Fruit fly (Drosophila melanogaster) whole organism, embryonic: ENCODE results near the gene CG14664.

Source experiments
- ATbp ChIP-seq: fragments of 200-800 bp; sonication (Bioruptor generic); optimal IDR thresholded peaks from 2 replicates; lab custom pipeline; 2017; ENCODE audit warnings: missing biosample characterization, mild to moderate bottlenecking, missing genetic modification characterization, missing genetic modification reagents
- Awh ChIP-seq: fragments of 200-800 bp; sonication (Bioruptor generic); IDR thresholded peaks from 2 replicates; pipeline ENCODE4, ENCODE4 v1.3.6; 2022; ENCODE audit warnings: missing biosample characterization, missing genetic modification characterization
- CG1024 ChIP-seq: fragments of 200-800 bp; sonication (Bioruptor generic); IDR thresholded peaks from 2 replicates; pipeline ENCODE4 v1.3.6; 2022; ENCODE audit warnings: missing biosample characterization, missing genetic modification characterization
- CG12071 ChIP-seq: fragments of 200-800 bp; sonication (Bioruptor generic); optimal IDR thresholded peaks from 3 replicates; lab custom pipeline; 2018; ENCODE audit warnings: missing biosample characterization, mild to moderate bottlenecking, missing genetic modification characterization
- CG12769 ChIP-seq: fragments of 200-800 bp; sonication (Bioruptor generic); optimal IDR thresholded peaks from 2 replicates; lab custom pipeline; 2019; ENCODE audit warnings: missing biosample characterization, mild to moderate bottlenecking, missing genetic modification characterization, moderate library complexity
- CG1529 ChIP-seq: fragments of 200-800 bp; sonication (Bioruptor generic); optimal IDR thresholded peaks from 3 replicates; lab custom pipeline; 2018; ENCODE audit warnings: missing biosample characterization, missing genetic modification characterization
- CG15696 ChIP-seq: fragments of 200-800 bp; sonication (Bioruptor generic); optimal IDR thresholded peaks from 2 replicates; lab custom pipeline; 2019; ENCODE audit warnings: missing biosample characterization, mild to moderate bottlenecking, missing genetic modification characterization, moderate library complexity
- CG16815 ChIP-seq: fragments of 200-800 bp; sonication (Bioruptor generic); optimal IDR thresholded peaks from 3 replicates; lab custom pipeline; 2017; ENCODE audit warnings: missing biosample characterization, mild to moderate bottlenecking, missing genetic modification characterization
- CG17359 ChIP-seq: fragments of 200-800 bp; sonication (Bioruptor generic); optimal IDR thresholded peaks from 3 replicates; lab custom pipeline; 2018; ENCODE audit warnings: missing biosample characterization, mild to moderate bottlenecking, missing genetic modification characterization, moderate library complexity
- CG18476 ChIP-seq: fragments of 200-800 bp; sonication (Bioruptor generic); optimal IDR thresholded peaks from 2 replicates; lab custom pipeline; 2016; ENCODE audit warnings: missing biosample characterization, mild to moderate bottlenecking, missing genetic modification characterization
- CG18599 ChIP-seq: fragments of 200-800 bp; sonication (Bioruptor generic); optimal IDR thresholded peaks from 3 replicates; lab custom pipeline; 2017; ENCODE audit warnings: missing biosample characterization, missing genetic modification characterization, mild to moderate bottlenecking, moderate library complexity, missing genetic modification reagents
- CG18764 ChIP-seq: fragments of 200-800 bp; sonication (Bioruptor generic); optimal IDR thresholded peaks from 3 replicates; lab custom pipeline; 2016; ENCODE audit warnings: missing biosample characterization, missing genetic modification characterization
- CG2199 ChIP-seq: fragments of 200-800 bp; sonication (Bioruptor generic); IDR thresholded peaks from 3 replicates; pipeline ENCODE4 v1.3.6; 2022; ENCODE audit warnings: missing biosample characterization, missing genetic modification characterization
- CG2678 ChIP-seq: fragments of 200-800 bp; sonication (Bioruptor generic); optimal IDR thresholded peaks from 3 replicates; lab custom pipeline; 2019; ENCODE audit warnings: missing biosample characterization, mild to moderate bottlenecking, missing genetic modification characterization, moderate library complexity
- CG32532 ChIP-seq: fragments of 200-800 bp; sonication (Bioruptor generic); IDR thresholded peaks from 2 replicates; pipeline ENCODE4 v1.3.6; 2022; ENCODE audit warnings: missing biosample characterization, missing genetic modification characterization
- CG32767 ChIP-seq: fragments of 200-800 bp; sonication (Bioruptor generic); IDR thresholded peaks from 2 replicates; pipeline ENCODE4 v1.3.6; 2022; ENCODE audit warnings: missing biosample characterization, missing genetic modification characterization
- CG6854 ChIP-seq: fragments of 200-800 bp; sonication (Bioruptor generic); optimal IDR thresholded peaks from 3 replicates; lab custom pipeline; 2017; ENCODE audit warnings: missing biosample characterization, mild to moderate bottlenecking, missing genetic modification characterization
- CG7963 ChIP-seq: fragments of 200-800 bp; sonication (Bioruptor generic); IDR thresholded peaks from 3 replicates; pipeline ENCODE4 v1.3.6; 2022; ENCODE audit warnings: missing biosample characterization, missing genetic modification characterization; ENCODE audit not compliant: partially characterized antibody
- CG8388 ChIP-seq: fragments of 200-800 bp; sonication (Bioruptor generic); optimal IDR thresholded peaks from 2 replicates; lab custom pipeline; 2019; ENCODE audit warnings: missing biosample characterization, mild to moderate bottlenecking, missing genetic modification characterization, moderate library complexity
- CG9215 ChIP-seq: fragments of 200-800 bp; sonication (Bioruptor generic); IDR thresholded peaks from 2 replicates; pipeline ENCODE4 v1.3.6; 2022; ENCODE audit warnings: missing biosample characterization, missing genetic modification characterization
- CG9817 ChIP-seq: fragments of 200-800 bp; sonication (Bioruptor generic); optimal IDR thresholded peaks from 2 replicates; lab custom pipeline; 2018; ENCODE audit warnings: missing biosample characterization, mild to moderate bottlenecking, missing genetic modification characterization, moderate library complexity
- D19A ChIP-seq: fragments of 200-800 bp; optimal IDR thresholded peaks from 3 replicates; lab custom pipeline; 2019; ENCODE audit warnings: missing biosample characterization, mild to moderate bottlenecking, missing genetic modification characterization, moderate library complexity
- Elba2 ChIP-seq: fragments of 200-800 bp; sonication (Bioruptor generic); optimal IDR thresholded peaks from 3 replicates; lab custom pipeline; 2016; ENCODE audit warnings: missing biosample characterization, missing genetic modification characterization
- Ets65A ChIP-seq: fragments of 200-800 bp; sonication (Bioruptor generic); peaks from one replicate; lab custom pipeline; 2016; ENCODE audit warnings: missing biosample characterization, missing genetic modification characterization
- Fer1 ChIP-seq: fragments of 200-800 bp; sonication (Bioruptor generic); optimal IDR thresholded peaks from 2 replicates; lab custom pipeline; 2017; ENCODE audit warnings: missing biosample characterization, mild to moderate bottlenecking, missing genetic modification characterization
- Med ChIP-seq: fragments of 200-800 bp; sonication (Bioruptor generic); peaks from one replicate; lab custom pipeline; 2016; ENCODE audit warnings: missing biosample characterization, missing genetic modification characterization, mild to moderate bottlenecking, inconsistent platforms, moderate library complexity
- Scr ChIP-seq: fragments of 200-800 bp; sonication (Bioruptor generic); IDR thresholded peaks from 2 replicates; pipeline ENCODE4 v1.3.6; 2022; ENCODE audit warnings: missing biosample characterization, missing genetic modification characterization; ENCODE audit not compliant: partially characterized antibody
- chm ChIP-seq: fragments of 200-800 bp; sonication (Bioruptor generic); IDR thresholded peaks from 2 replicates; pipeline ENCODE4 v1.3.6; 2022; ENCODE audit warnings: missing biosample characterization, missing genetic modification characterization
- dan ChIP-seq: fragments of 200-800 bp; sonication (Bioruptor generic); IDR thresholded peaks from 2 replicates; pipeline ENCODE4 v1.3.6; 2022; ENCODE audit warnings: missing biosample characterization, missing genetic modification characterization
- eve ChIP-seq, 2 experiments: fragments of >200 bp; optimal IDR thresholded peaks; 2 replicates each; lab custom pipeline; 2017; ENCODE audit warnings: missing biosample characterization in 2 of 2, missing genetic modification characterization in 2 of 2
- fu2 ChIP-seq: fragments of 200-800 bp; sonication (Bioruptor generic); optimal IDR thresholded peaks from 2 replicates; lab custom pipeline; 2016; ENCODE audit warnings: missing biosample characterization, missing genetic modification characterization
- gce ChIP-seq: fragments of 200-800 bp; sonication (Bioruptor generic); IDR thresholded peaks from 3 replicates; pipeline ENCODE4 v1.3.6; 2022; ENCODE audit warnings: missing biosample characterization, missing genetic modification characterization
- grn ChIP-seq: fragments of 200-800 bp; sonication (Bioruptor generic); optimal IDR thresholded peaks from 3 replicates; lab custom pipeline; 2017; ENCODE audit warnings: missing biosample characterization, missing genetic modification characterization
- gsb-n ChIP-seq: fragments of 200-800 bp; sonication (Bioruptor generic); optimal IDR thresholded peaks from 3 replicates; lab custom pipeline; 2018; ENCODE audit warnings: missing biosample characterization, mild to moderate bottlenecking, missing genetic modification characterization
- jumu ChIP-seq: fragments of 200-800 bp; sonication (Bioruptor generic); optimal IDR thresholded peaks from 3 replicates; lab custom pipeline; 2016; ENCODE audit warnings: missing biosample characterization, missing genetic modification characterization
- kni ChIP-seq: fragments of 200-800 bp; sonication (Bioruptor generic); optimal IDR thresholded peaks from 3 replicates; lab custom pipeline; 2017; ENCODE audit warnings: mild to moderate bottlenecking, missing biosample characterization, missing genetic modification reagents, missing genetic modification characterization
- otp ChIP-seq: fragments of 200-800 bp; sonication (Bioruptor generic); IDR thresholded peaks from 3 replicates; pipeline ENCODE4, ENCODE4 v1.3.6; 2022; ENCODE audit warnings: missing biosample characterization, missing genetic modification characterization
- pita ChIP-seq: fragments of 200-800 bp; sonication (Bioruptor generic); optimal IDR thresholded peaks from 2 replicates; lab custom pipeline; 2017; ENCODE audit warnings: missing biosample characterization, mild to moderate bottlenecking, missing genetic modification characterization
- pros ChIP-seq: fragments of 200-800 bp; sonication (Bioruptor generic); optimal IDR thresholded peaks from 3 replicates; lab custom pipeline; 2019; ENCODE audit warnings: missing biosample characterization, mild to moderate bottlenecking, missing genetic modification characterization, moderate library complexity
- ranshi ChIP-seq: fragments of 200-800 bp; sonication (Bioruptor generic); IDR thresholded peaks from 2 replicates; pipeline ENCODE4 v1.3.6; 2022; ENCODE audit warnings: missing biosample characterization, missing genetic modification characterization
- sd ChIP-seq: fragments of 200-800 bp; sonication (Bioruptor generic); optimal IDR thresholded peaks from 3 replicates; lab custom pipeline; 2018; ENCODE audit warnings: missing biosample characterization, mild to moderate bottlenecking, missing genetic modification characterization, moderate library complexity
- sens ChIP-seq: fragments of 200-800 bp; sonication (Bioruptor generic); peaks from one replicate; lab custom pipeline; 2016; ENCODE audit warnings: missing biosample characterization, missing genetic modification characterization
- vvl ChIP-seq: fragments of 200-800 bp; sonication (Bioruptor generic); IDR thresholded peaks from 2 replicates; pipeline ENCODE4 v1.3.6; 2022; ENCODE audit warnings: missing biosample characterization, missing genetic modification characterization
- zen ChIP-seq: fragments of 200-800 bp; sonication (Bioruptor generic); optimal IDR thresholded peaks from 3 replicates; lab custom pipeline; 2018; ENCODE audit warnings: missing biosample characterization, mild to moderate bottlenecking, missing genetic modification characterization, moderate library complexity

The CG14664 gene

DNA sequence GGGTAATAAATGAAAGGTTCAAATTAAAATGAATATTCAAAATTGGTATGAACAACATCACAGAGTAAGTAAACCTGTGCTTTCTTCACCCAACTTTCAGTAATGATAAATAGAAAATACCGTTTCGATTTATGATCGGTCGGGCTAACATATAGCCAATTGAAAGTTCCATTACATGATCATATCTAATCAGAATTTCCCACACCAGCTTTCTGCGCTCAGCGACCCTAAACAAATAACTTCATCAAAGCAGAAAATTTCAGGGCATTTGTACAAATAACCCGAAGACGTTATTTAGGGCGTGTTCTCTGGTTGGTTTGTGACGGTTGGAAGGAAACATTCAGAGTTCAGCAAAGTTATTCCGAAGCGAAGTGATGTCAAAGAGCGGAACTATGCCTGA lies 20.1 kb upstream of the CG14664 start (continued):
- TF ChIP-seq CG9215 (GFP tag; lab: Robert Waterston, UW) (no peak), CG18476 (GFP tag; lab: Kevin White, UChicago) (no peak)

DNA sequence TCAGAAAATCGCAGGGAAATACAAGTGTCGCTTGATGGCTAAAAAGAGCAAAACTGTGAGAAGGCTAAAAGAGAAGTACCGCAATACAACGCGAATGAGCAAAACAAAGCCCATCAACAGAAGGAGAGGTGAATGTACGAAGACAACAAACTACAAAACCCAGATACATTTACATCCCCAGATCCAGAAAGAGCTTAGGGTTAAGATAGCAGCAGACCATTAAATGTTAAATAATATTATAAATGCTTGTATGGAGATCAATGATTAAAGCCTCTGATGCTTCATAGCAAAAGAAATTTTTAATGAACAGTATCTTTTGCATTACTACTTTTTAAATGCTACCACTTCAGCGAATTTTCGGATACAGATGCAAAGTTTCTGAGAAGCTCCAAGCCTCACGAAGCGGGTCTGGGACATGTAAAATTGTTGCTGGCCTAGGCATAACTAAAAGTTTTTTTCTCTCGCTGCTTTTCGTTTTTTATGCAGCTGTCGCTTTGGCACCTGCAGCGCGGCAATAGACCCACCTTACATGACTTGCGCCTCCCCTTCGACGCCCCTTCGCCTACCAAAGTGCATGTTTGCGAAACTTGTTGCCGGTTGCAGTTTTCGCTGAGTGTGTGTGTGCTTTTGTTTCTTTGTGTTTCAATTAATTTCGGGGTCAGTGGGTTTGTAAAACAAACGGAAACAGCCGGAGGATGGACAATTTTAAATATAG lies 18.5 kb upstream of the CG14664 start:
- TF ChIP-seq pita (GFP tag; lab: Kevin White, UChicago) = no peak
- peak; percentile 66 for TF ChIP-seq Ets65A (GFP tag; lab: Kevin White, UChicago)

- TF ChIP-seq grn (GFP tag; lab: Kevin White, UChicago) (peak; percentile 98), CG18764 (no peak), dan (no peak), CG7963 (GFP tag; lab: Robert Waterston, UW) (no peak), CG9817 (tag; lab: Kevin White, UChicago) (no peak), ATbp (peak; percentile 38), jumu (no peak), Med (GFP tag; lab: Kevin White, UChicago) (peak; percentile 69), eve (GFP tag; optimal IDR thresholded peaks at IDR 0.05; lab: Kevin White, UChicago) (peak in 1 of 2 experiments; percentile 11), CG2678 (tag; lab: Kevin White, UChicago) (peak; percentile 1), gsb-n (peak; percentile 28), gce (no peak), ranshi (GFP tag; lab: Robert Waterston, UW) (no peak; the same call in 1 of the 2 replicates), CG8388 (GFP tag; lab: Kevin White, UChicago) (no peak), Awh (peak; percentile 67; the same call in 1 of the 2 replicates), pros (GFP tag; lab: Kevin White, UChicago) (peak; percentile 30), CG18599 (peak; percentile 1), vvl (GFP tag; lab: Robert Waterston, UW) (no peak), zen (tag; lab: Kevin White, UChicago) (peak; percentile 36), fu2 (GFP tag; lab: Kevin White, UChicago) (no peak), CG15696 (tag; lab: Kevin White, UChicago) (no peak), CG12071 (GFP tag; lab: Kevin White, UChicago) (peak; percentile 37), CG32767 (no peak), kni (peak; percentile 34), D19A (tag; lab: Kevin White, UChicago) (no peak), chm (GFP tag; lab: Robert Waterston, UW) (peak; percentile 13; the same call in 1 of the 2 replicates), CG12769 (peak; percentile 18), CG1024 (no peak), otp (GFP tag; lab: Robert Waterston, UW) (0 out of 3 replicates have a peak, but pooled peaks have one; percentile 13), Elba2 (GFP tag; lab: Kevin White, UChicago) (no peak), Scr (GFP tag; lab: Robert Waterston, UW) (no peak), CG16815 (no peak), CG32532 (GFP tag; lab: Robert Waterston, UW) (0 out of 2 replicates have a peak, but pooled peaks have one; percentile 10), Fer1 (peak; percentile 9), CG6854 (no peak), Ets65A (GFP tag; lab: Kevin White, UChicago) (no peak), CG2199 (0 out of 3 replicates have a peak, but pooled peaks have one; percentile 47), sens (peak; percentile 68), sd (tag; lab: Kevin White, UChicago) (peak; percentile 82), CG1529 (GFP tag; lab: Kevin White, UChicago) (no peak), CG17359 (tag; lab: Kevin White, UChicago) (no peak)
Measured at dm6 chr3R:5207277-5208114, 16.4 kb upstream of the CG14664 start.
